Fruit fly (Drosophila melanogaster) whole organism, embryonic: ENCODE results near the gene CG13454.

ENCODE experiments used
- Bdp1 ChIP-seq: fragments of 200-800 bp; sonication (Bioruptor generic); optimal IDR thresholded peaks from 3 replicates; lab custom pipeline; 2016; ENCODE audit warnings: missing biosample characterization, missing genetic modification characterization
- Bteb2 ChIP-seq: fragments of 200-800 bp; sonication (Bioruptor generic); optimal IDR thresholded peaks from 2 replicates; lab custom pipeline; 2016; ENCODE audit warnings: missing biosample characterization, missing genetic modification characterization
- C15 ChIP-seq: fragments of 200-800 bp; sonication (Bioruptor generic); IDR thresholded peaks from 3 replicates; pipeline ENCODE4 v1.3.6; 2022; ENCODE audit warnings: missing biosample characterization, missing genetic modification characterization
- CG10543 ChIP-seq: fragments of 200-800 bp; sonication (Bioruptor generic); optimal IDR thresholded peaks from 3 replicates; lab custom pipeline; 2017; ENCODE audit warnings: missing biosample characterization, mild to moderate bottlenecking, missing genetic modification characterization, moderate library complexity
- CG10565 ChIP-seq: fragments of 200-800 bp; sonication (Bioruptor generic); optimal IDR thresholded peaks from 3 replicates; lab custom pipeline; 2016; ENCODE audit warnings: missing biosample characterization, mild to moderate bottlenecking, missing genetic modification characterization
- CG12236 ChIP-seq: fragments of 200-800 bp; sonication (Bioruptor generic); optimal IDR thresholded peaks from 2 replicates; lab custom pipeline; 2016; ENCODE audit warnings: missing biosample characterization, missing genetic modification characterization
- CG16815 ChIP-seq: fragments of 200-800 bp; sonication (Bioruptor generic); optimal IDR thresholded peaks from 3 replicates; lab custom pipeline; 2017; ENCODE audit warnings: missing biosample characterization, mild to moderate bottlenecking, missing genetic modification characterization
- CG18764 ChIP-seq: fragments of 200-800 bp; sonication (Bioruptor generic); optimal IDR thresholded peaks from 3 replicates; lab custom pipeline; 2016; ENCODE audit warnings: missing biosample characterization, missing genetic modification characterization
- CG2202 ChIP-seq: fragments of 200-800 bp; sonication (Bioruptor generic); optimal IDR thresholded peaks from 2 replicates; lab custom pipeline; 2018; ENCODE audit warnings: missing biosample characterization, mild to moderate bottlenecking, missing genetic modification characterization
- CG3163 ChIP-seq: fragments of 200-800 bp; sonication (Bioruptor generic); optimal IDR thresholded peaks from 3 replicates; lab custom pipeline; 2016; ENCODE audit warnings: missing biosample characterization, missing genetic modification characterization
- CG32772 ChIP-seq: fragments of 200-800 bp; sonication (Bioruptor generic); IDR thresholded peaks from 2 replicates; pipeline ENCODE4 v1.3.6; 2022; ENCODE audit warnings: missing biosample characterization, missing genetic modification characterization
- CG42726 ChIP-seq: fragments of 200-800 bp; sonication (Bioruptor generic); IDR thresholded peaks from 2 replicates; pipeline ENCODE4 v1.3.6; 2022; ENCODE audit warnings: missing biosample characterization, missing genetic modification characterization; ENCODE audit not compliant: partially characterized antibody
- CG4854 ChIP-seq: fragments of 200-800 bp; sonication (Bioruptor generic); optimal IDR thresholded peaks from 2 replicates; lab custom pipeline; 2016; ENCODE audit warnings: missing biosample characterization, missing genetic modification characterization, inconsistent platforms
- CG6175 ChIP-seq: fragments of 200-800 bp; sonication (Bioruptor generic); IDR thresholded peaks from 3 replicates; pipeline ENCODE4 v1.3.6; 2022; ENCODE audit warnings: missing biosample characterization, missing genetic modification characterization
- CG6254 ChIP-seq: fragments of 200-800 bp; sonication (Bioruptor generic); optimal IDR thresholded peaks from 3 replicates; lab custom pipeline; 2017; ENCODE audit warnings: mild to moderate bottlenecking, missing biosample characterization, missing genetic modification reagents, missing genetic modification characterization
- CG7372 ChIP-seq: fragments of 200-800 bp; sonication (Bioruptor generic); IDR thresholded peaks from 2 replicates; pipeline ENCODE4 v1.3.6; 2022; ENCODE audit warnings: missing biosample characterization, missing genetic modification characterization
- CG7556 ChIP-seq: fragments of 200-800 bp; sonication (Bioruptor generic); optimal IDR thresholded peaks from 2 replicates; lab custom pipeline; 2017; ENCODE audit warnings: missing biosample characterization, mild to moderate bottlenecking, missing genetic modification characterization
- D19A ChIP-seq: fragments of 200-800 bp; optimal IDR thresholded peaks from 3 replicates; lab custom pipeline; 2019; ENCODE audit warnings: missing biosample characterization, mild to moderate bottlenecking, missing genetic modification characterization, moderate library complexity
- Dip3 ChIP-seq: fragments of 200-800 bp; sonication (Bioruptor generic); optimal IDR thresholded peaks from 3 replicates; lab custom pipeline; 2016; ENCODE audit warnings: missing biosample characterization, missing genetic modification characterization
- Fer3 ChIP-seq: fragments of 200-800 bp; sonication (Bioruptor generic); optimal IDR thresholded peaks from 2 replicates; lab custom pipeline; 2018; ENCODE audit warnings: missing biosample characterization, mild to moderate bottlenecking, missing genetic modification characterization, moderate library complexity
- Jarid2 ChIP-seq: fragments of 200-800 bp; sonication (Bioruptor generic); optimal IDR thresholded peaks from 3 replicates; lab custom pipeline; 2017; ENCODE audit warnings: mild to moderate bottlenecking, missing biosample characterization, missing genetic modification reagents, missing genetic modification characterization
- Kr ChIP-seq: fragments of 200-800 bp; sonication (Bioruptor generic); optimal IDR thresholded peaks from 2 replicates; lab custom pipeline; 2017; ENCODE audit warnings: missing biosample characterization, mild to moderate bottlenecking, missing genetic modification characterization
- Lhr ChIP-seq: fragments of 200-800 bp; sonication (Bioruptor generic); optimal IDR thresholded peaks from 3 replicates; lab custom pipeline; 2017; ENCODE audit warnings: mild to moderate bottlenecking, missing biosample characterization, missing genetic modification reagents, missing genetic modification characterization
- Neu2 ChIP-seq: fragments of 200-800 bp; sonication (Bioruptor generic); optimal IDR thresholded peaks from 3 replicates; lab custom pipeline; 2016; ENCODE audit warnings: missing biosample characterization, missing genetic modification characterization, borderline replicate concordance
- Nf-YB ChIP-seq: fragments of 200-800 bp; sonication (Bioruptor generic); optimal IDR thresholded peaks from 3 replicates; lab custom pipeline; 2019; ENCODE audit warnings: missing biosample characterization, mild to moderate bottlenecking, missing genetic modification characterization, moderate library complexity
- Opbp ChIP-seq: fragments of 200-800 bp; sonication (Bioruptor generic); IDR thresholded peaks from 3 replicates; pipeline ENCODE4 v1.3.6; 2022; ENCODE audit warnings: missing biosample characterization, missing genetic modification characterization; ENCODE audit not compliant: partially characterized antibody
- PHDP ChIP-seq: fragments of 200-800 bp; sonication (Bioruptor generic); optimal IDR thresholded peaks from 3 replicates; lab custom pipeline; 2018; ENCODE audit warnings: missing biosample characterization, mild to moderate bottlenecking, missing genetic modification characterization, moderate library complexity
- Poxn ChIP-seq: fragments of 200-800 bp; sonication (Bioruptor generic); IDR thresholded peaks from 2 replicates; pipeline ENCODE4 v1.3.6; 2022; ENCODE audit warnings: missing biosample characterization, missing genetic modification characterization
- Tbp ChIP-seq: fragments of >200 bp; optimal IDR thresholded peaks from 2 replicates; lab custom pipeline; 2018; ENCODE audit warnings: missing biosample characterization, missing genetic modification characterization
- abd-A ChIP-seq: fragments of 200-800 bp; sonication (Bioruptor generic); optimal IDR thresholded peaks from 3 replicates; lab custom pipeline; 2019; ENCODE audit warnings: missing biosample characterization, mild to moderate bottlenecking, missing genetic modification characterization, moderate library complexity
- cad ChIP-seq: fragments of >200 bp; optimal IDR thresholded peaks from 2 replicates; lab custom pipeline; 2017; ENCODE audit warnings: missing biosample characterization, missing genetic modification characterization
- ewg ChIP-seq: fragments of 200-800 bp; sonication (Bioruptor generic); optimal IDR thresholded peaks from 3 replicates; lab custom pipeline; 2017; ENCODE audit warnings: mild to moderate bottlenecking, missing biosample characterization, missing genetic modification reagents, missing genetic modification characterization
- fd102C ChIP-seq: fragments of 200-800 bp; sonication (Bioruptor generic); optimal IDR thresholded peaks from 2 replicates; lab custom pipeline; 2018; ENCODE audit warnings: missing biosample characterization, mild to moderate bottlenecking, missing genetic modification characterization, moderate library complexity
- fd96Cb ChIP-seq: fragments of 200-800 bp; sonication (Bioruptor generic); optimal IDR thresholded peaks from 2 replicates; lab custom pipeline; 2018; ENCODE audit warnings: missing biosample characterization, mild to moderate bottlenecking, missing genetic modification characterization, moderate library complexity
- hb ChIP-seq: fragments of 200-800 bp; sonication (Bioruptor generic); IDR thresholded peaks from 3 replicates; pipeline ENCODE4 v1.3.6; 2022; ENCODE audit warnings: missing biosample characterization, missing genetic modification characterization; ENCODE audit not compliant: partially characterized antibody
- her ChIP-seq: fragments of 200-800 bp; sonication (Bioruptor generic); optimal IDR thresholded peaks from 2 replicates; lab custom pipeline; 2016; ENCODE audit warnings: missing biosample characterization, missing genetic modification characterization
- ind ChIP-seq: fragments of 200-800 bp; sonication (Bioruptor generic); optimal IDR thresholded peaks from 3 replicates; lab custom pipeline; 2016; ENCODE audit warnings: missing biosample characterization, missing genetic modification characterization
- jumu ChIP-seq: fragments of 200-800 bp; sonication (Bioruptor generic); optimal IDR thresholded peaks from 3 replicates; lab custom pipeline; 2016; ENCODE audit warnings: missing biosample characterization, missing genetic modification characterization
- kni ChIP-seq: fragments of 200-800 bp; sonication (Bioruptor generic); optimal IDR thresholded peaks from 3 replicates; lab custom pipeline; 2017; ENCODE audit warnings: mild to moderate bottlenecking, missing biosample characterization, missing genetic modification reagents, missing genetic modification characterization
- lab ChIP-seq: fragments of 200-800 bp; sonication (Bioruptor generic); optimal IDR thresholded peaks from 3 replicates; lab custom pipeline; 2017; ENCODE audit warnings: missing biosample characterization, missing genetic modification characterization, mild to moderate bottlenecking, moderate library complexity, missing genetic modification reagents
- mam ChIP-seq: fragments of 200-800 bp; sonication (Bioruptor generic); optimal IDR thresholded peaks from 3 replicates; lab custom pipeline; 2016; ENCODE audit warnings: missing biosample characterization, missing genetic modification characterization
- pan ChIP-seq, 4 experiments: fragments of >200 bp in 3 of 4; fragments of 200-800 bp in 1 of 4; sonication (Bioruptor generic) in 1 of 4; optimal IDR thresholded peaks in 3 of 4; IDR thresholded peaks in 1 of 4; 2 replicates each; pipeline versions ENCODE4 v1.3.6 to Lab custom; 2017 to 2022; ENCODE audit warnings: missing biosample characterization in 2 of 4, missing genetic modification characterization in 2 of 4, mixed read lengths in 1 of 4
- pita ChIP-seq: fragments of 200-800 bp; sonication (Bioruptor generic); optimal IDR thresholded peaks from 2 replicates; lab custom pipeline; 2017; ENCODE audit warnings: missing biosample characterization, mild to moderate bottlenecking, missing genetic modification characterization
- psq ChIP-seq: fragments of 200-800 bp; sonication (Bioruptor generic); optimal IDR thresholded peaks from 2 replicates; lab custom pipeline; 2017; ENCODE audit warnings: missing biosample characterization, missing genetic modification characterization
- rib ChIP-seq: fragments of 200-800 bp; sonication (Bioruptor generic); IDR thresholded peaks from 2 replicates; pipeline ENCODE4 v1.3.6; 2022; ENCODE audit warnings: missing biosample characterization, missing genetic modification characterization
- sc ChIP-seq, 3 experiments: fragments of >200 bp in 2 of 3; fragments of 200-800 bp in 1 of 3; sonication (Bioruptor generic) in 1 of 3; optimal IDR thresholded peaks; 2 replicates in 2 of 3; 3 replicates in 1 of 3; lab custom pipeline; 2017; ENCODE audit warnings: mild to moderate bottlenecking in 1 of 3, missing biosample characterization in 1 of 3, missing genetic modification characterization in 1 of 3, missing genetic modification reagents in 1 of 3
- schlank ChIP-seq: fragments of 200-800 bp; sonication (Bioruptor generic); optimal IDR thresholded peaks from 2 replicates; lab custom pipeline; 2018; ENCODE audit warnings: missing biosample characterization, mild to moderate bottlenecking, missing genetic modification characterization
- so ChIP-seq: fragments of 200-800 bp; sonication (Bioruptor generic); IDR thresholded peaks from 3 replicates; pipeline ENCODE4 v1.3.6; 2022; ENCODE audit warnings: missing biosample characterization, missing genetic modification characterization
- sug ChIP-seq: fragments of 200-800 bp; optimal IDR thresholded peaks from 2 replicates; lab custom pipeline; 2019; ENCODE audit warnings: missing biosample characterization, mild to moderate bottlenecking, missing genetic modification characterization, moderate library complexity

CG13454 gene

DNA sequence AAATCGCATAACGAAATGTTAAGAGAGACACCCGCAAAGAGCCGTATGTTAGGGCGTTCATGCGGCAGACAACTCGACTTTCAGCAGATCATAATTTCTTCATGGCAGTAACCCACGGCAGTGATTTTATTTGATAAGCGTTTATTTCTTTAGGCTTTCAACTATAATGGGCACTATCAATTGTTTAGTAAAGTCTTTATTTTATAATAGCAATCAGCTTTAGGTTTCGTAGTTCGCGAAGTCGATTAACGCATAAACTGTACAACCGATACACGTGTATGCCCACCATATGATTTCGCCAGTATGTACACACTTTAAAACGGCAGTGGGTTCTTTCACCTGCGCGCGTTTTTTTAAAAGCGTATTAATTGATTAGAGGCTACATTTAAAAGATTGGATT, 8.6 kb downstream of the CG13454 start, which contains the start of gene CG7841 (continued):
- peak; percentile 99 for TF ChIP-seq lab (GFP tag; lab: Kevin White, UChicago)
- no peak for TF ChIP-seq sc (optimal IDR thresholded peaks at IDR 0.05; lab: Kevin White, UChicago)
- peak; percentile 95 for TF ChIP-seq sc (GFP tag; optimal IDR thresholded peaks at IDR 0.05; lab: Kevin White, UChicago)
- TF ChIP-seq CG16815 (GFP tag; lab: Kevin White, UChicago): peak; percentile 87
- peak; percentile 89 for TF ChIP-seq Nf-YB (GFP tag; lab: Kevin White, UChicago)
- TF ChIP-seq Neu2: peak; percentile 91
- peak; percentile 96 for TF ChIP-seq her (GFP tag; lab: Kevin White, UChicago)
- no peak for TF ChIP-seq Opbp
- peak; percentile 96 for TF ChIP-seq kni (GFP tag; lab: Kevin White, UChicago)
- peak; percentile 96 for TF ChIP-seq mam (GFP tag; lab: Kevin White, UChicago)
- TF ChIP-seq fd96Cb (tag; lab: Kevin White, UChicago): peak; percentile 96
- TF ChIP-seq CG2202 (tag; lab: Kevin White, UChicago): peak; percentile 99
- TF ChIP-seq CG10543 (GFP tag; lab: Kevin White, UChicago): peak; percentile 99
- peak; percentile 97 for TF ChIP-seq CG7556 (GFP tag; lab: Kevin White, UChicago)
- peak; percentile 97 for TF ChIP-seq D19A (tag; lab: Kevin White, UChicago)
- peak; percentile 98 for TF ChIP-seq so
- peak; percentile 99 for TF ChIP-seq sug (tag; lab: Kevin White, UChicago)
- TF ChIP-seq CG18764: peak; percentile 94
- peak; percentile 97 for TF ChIP-seq Dip3 (GFP tag; lab: Kevin White, UChicago)
- TF ChIP-seq pan (optimal IDR thresholded peaks at IDR 0.05; lab: Kevin White, UChicago): no peak
- TF ChIP-seq pan (GFP tag; optimal IDR thresholded peaks at IDR 0.05 in 1 of 2, IDR thresholded peaks at IDR 0.05 in 1 of 2): peak in 1 of 2 experiments; percentile 97
- TF ChIP-seq CG32772: no peak; the same call in 1 of the 2 replicates
- TF ChIP-seq pita (GFP tag; lab: Kevin White, UChicago): no peak
- peak; percentile 88 for TF ChIP-seq CG3163 (GFP tag; lab: Kevin White, UChicago)
- TF ChIP-seq Kr (GFP tag; lab: Kevin White, UChicago): peak; percentile 85
- peak; percentile 97 for TF ChIP-seq CG4854 (GFP tag; lab: Kevin White, UChicago)
- no peak for TF ChIP-seq Poxn (GFP tag; lab: Robert Waterston, UW)
- peak; percentile 72 for TF ChIP-seq psq (GFP tag; lab: Kevin White, UChicago)
- 0 out of 2 replicates have a peak, but pooled peaks have one; percentile 4 for TF ChIP-seq CG42726
- TF ChIP-seq Lhr (GFP tag; lab: Kevin White, UChicago): peak; percentile 93
- peak; percentile 96 for TF ChIP-seq CG6254 (GFP tag; lab: Kevin White, UChicago)
- no peak for TF ChIP-seq cad (GFP tag; lab: Kevin White, UChicago)
- peak; percentile 88 for TF ChIP-seq Jarid2 (GFP tag; lab: Kevin White, UChicago)
- TF ChIP-seq Bteb2: peak; percentile 97
- TF ChIP-seq ind: peak; percentile 96
- TF ChIP-seq rib (GFP tag; lab: Robert Waterston, UW): peak; percentile 95
- peak; percentile 99 for TF ChIP-seq PHDP (tag; lab: Kevin White, UChicago)
- TF ChIP-seq C15 (GFP tag; lab: Robert Waterston, UW): peak; percentile 93
- TF ChIP-seq Fer3 (tag; lab: Kevin White, UChicago): peak; percentile 98
- TF ChIP-seq CG7372 (GFP tag; lab: Robert Waterston, UW): peak; percentile 95
- peak; percentile 94 for TF ChIP-seq CG10565
- TF ChIP-seq hb (GFP tag; lab: Robert Waterston, UW): no peak
- peak; percentile 96 for TF ChIP-seq jumu (GFP tag; lab: Kevin White, UChicago)
- peak; percentile 96 for TF ChIP-seq CG12236 (GFP tag; lab: Kevin White, UChicago)
- peak; percentile 97 for TF ChIP-seq schlank
- TF ChIP-seq Tbp (GFP tag; lab: Kevin White, UChicago): no peak
- TF ChIP-seq abd-A (tag; lab: Kevin White, UChicago): peak; percentile 95
- peak; percentile 93 for TF ChIP-seq Bdp1 (GFP tag; lab: Kevin White, UChicago)
- TF ChIP-seq CG6175 (GFP tag; lab: Robert Waterston, UW): no peak; the same call in 1 of the 3 replicates
- peak; percentile 94 for TF ChIP-seq fd102C (GFP tag; lab: Kevin White, UChicago)
- peak; percentile 92 for TF ChIP-seq ewg
